Worm (Caenorhabditis elegans): ENCODE results near the gene F17C8.9.

F17C8.9 gene

ce11 chrIII:4689595-4689994, 44.6 kb upstream of the F17C8.9 start (continued):
- TF ChIP-seq pqm-1 (tag; optimal IDR thresholded peaks at IDR 0.05) = peak; percentile 44
- peak; percentile 35 for TF ChIP-seq ceh-18 (tag; optimal IDR thresholded peaks at IDR 0.05)
- peak; percentile 59 for TF ChIP-seq unc-86 (tag; optimal IDR thresholded peaks at IDR 0.05)
- TF ChIP-seq T23F11.4 (GFP tag; optimal IDR thresholded peaks at IDR 0.05) = peak; percentile 63
- peak; percentile 69 for TF ChIP-seq hlh-30 (tag; optimal IDR thresholded peaks at IDR 0.05; ENCODE audit: insufficient read depth)
- TF ChIP-seq ttx-3 (tag; optimal IDR thresholded peaks at IDR 0.05) = peak; percentile 75
- peak; percentile 31 for TF ChIP-seq F13H6.1 (tag; optimal IDR thresholded peaks at IDR 0.05)
- TF ChIP-seq ceh-6 (GFP tag; optimal IDR thresholded peaks at IDR 0.05) = peak; percentile 89
- peak; percentile 65 for TF ChIP-seq ceh-48 (tag; optimal IDR thresholded peaks at IDR 0.05)
- TF ChIP-seq syd-9 (tag; optimal IDR thresholded peaks at IDR 0.05) = peak; percentile 80
- peak; percentile 68 for TF ChIP-seq ets-4 (tag; optimal IDR thresholded peaks at IDR 0.05)
- peak; percentile 63; the same call in 1 of the 2 replicates for TF ChIP-seq ceh-45 (GFP tag; IDR thresholded peaks at IDR 0.05)
- TF ChIP-seq ceh-19 (GFP tag; optimal IDR thresholded peaks at IDR 0.05) = peak; percentile 73
- peak; percentile 30 for TF ChIP-seq ceh-31 (tag; optimal IDR thresholded peaks at IDR 0.05)
- TF ChIP-seq mec-3 (tag; optimal IDR thresholded peaks at IDR 0.05; ENCODE audit: borderline replicate concordance) = no peak
- peak; percentile 65 for TF ChIP-seq sox-2 (GFP tag; IDR thresholded peaks at IDR 0.05)
- TF ChIP-seq lim-6 (tag; optimal IDR thresholded peaks at IDR 0.05) = no peak
- peak; percentile 29 for TF ChIP-seq eyg-1 (tag; optimal IDR thresholded peaks at IDR 0.05)
- TF ChIP-seq zip-5 (tag; optimal IDR thresholded peaks at IDR 0.05) = peak; percentile 35
- peak; percentile 57 for TF ChIP-seq K09A11.1 (tag; optimal IDR thresholded peaks at IDR 0.05; ENCODE audit: insufficient read depth)
- TF ChIP-seq ceh-34 (tag; optimal IDR thresholded peaks at IDR 0.05) = peak; percentile 77
- TF ChIP-seq ceh-2 (tag; optimal IDR thresholded peaks at IDR 0.05) = peak; percentile 34
- peak; percentile 83 for TF ChIP-seq elt-2 (tag; optimal IDR thresholded peaks at IDR 0.05)
- peak; percentile 66 for TF ChIP-seq dmd-4 (tag; optimal IDR thresholded peaks at IDR 0.05; ENCODE audit: borderline replicate concordance)
- no peak for TF ChIP-seq unc-55 (GFP tag; optimal IDR thresholded peaks at IDR 0.05)
- no peak for TF ChIP-seq odd-2 (tag; optimal IDR thresholded peaks at IDR 0.05)
- peak; percentile 75 for TF ChIP-seq nhr-232 (tag; optimal IDR thresholded peaks at IDR 0.05)
- peak; percentile 62 for TF ChIP-seq C08G9.2 (tag; optimal IDR thresholded peaks at IDR 0.05)
- TF ChIP-seq gmeb-2 (tag; optimal IDR thresholded peaks at IDR 0.05) = peak; percentile 80
- no peak for TF ChIP-seq ceh-22 (tag; optimal IDR thresholded peaks at IDR 0.05)
- TF ChIP-seq elt-4 (tag; optimal IDR thresholded peaks at IDR 0.05) = no peak
- peak; percentile 81 for TF ChIP-seq fkh-6 (tag; optimal IDR thresholded peaks at IDR 0.05)
- TF ChIP-seq nhr-11 (tag; optimal IDR thresholded peaks at IDR 0.05) = no peak
- TF ChIP-seq lin-11 (tag; optimal IDR thresholded peaks at IDR 0.05) = peak; percentile 65
- TF ChIP-seq ceh-24 (tag; optimal IDR thresholded peaks at IDR 0.05) = peak; percentile 25
- TF ChIP-seq tbx-7 (tag; optimal IDR thresholded peaks at IDR 0.05) = no peak

ce11 chrIII:4693281-4693680, 40.9 kb upstream of the F17C8.9 start, which contains the start of gene nifk-1:
nifk-1 (minus strand) TSS chrIII:4693307.
- peak; percentile 5 for TF ChIP-seq ztf-16 (tag; optimal IDR thresholded peaks at IDR 0.05)
- peak; percentile 29 for TF ChIP-seq unc-42 (tag; optimal IDR thresholded peaks at IDR 0.05)
- TF ChIP-seq npax-4 (tag; optimal IDR thresholded peaks at IDR 0.05) = no peak
- TF ChIP-seq ceh-18 (tag; optimal IDR thresholded peaks at IDR 0.05) = peak; percentile 14
- no peak for TF ChIP-seq ceh-9 (tag; optimal IDR thresholded peaks at IDR 0.05)
- TF ChIP-seq unc-55 (GFP tag; optimal IDR thresholded peaks at IDR 0.05) = no peak
- TF ChIP-seq nfya-1 (tag; optimal IDR thresholded peaks at IDR 0.05) = peak; percentile 70
- no peak for TF ChIP-seq unc-3 (GFP tag; conservative IDR thresholded peaks at IDR 0.05)
- TF ChIP-seq unc-3 (tag; optimal IDR thresholded peaks at IDR 0.05) = no peak
- TF ChIP-seq ceh-31 (tag; optimal IDR thresholded peaks at IDR 0.05) = peak; percentile 23
- peak; percentile 16 for TF ChIP-seq ets-4 (tag; optimal IDR thresholded peaks at IDR 0.05)
- TF ChIP-seq mec-3 (tag; optimal IDR thresholded peaks at IDR 0.05; ENCODE audit: borderline replicate concordance) = no peak
- TF ChIP-seq elt-2 (tag; optimal IDR thresholded peaks at IDR 0.05) = peak; percentile 63
- TF ChIP-seq tbx-2 (tag; optimal IDR thresholded peaks at IDR 0.05) = peak; percentile 50
- no peak for TF ChIP-seq dve-1 (tag; optimal IDR thresholded peaks at IDR 0.05)
